Fruit fly (Drosophila melanogaster): ENCODE data around the gene hoip.
A peak's percentile ranks its signal among the peaks of the same experiment; 100 is the strongest.

hoip gene

DNA sequence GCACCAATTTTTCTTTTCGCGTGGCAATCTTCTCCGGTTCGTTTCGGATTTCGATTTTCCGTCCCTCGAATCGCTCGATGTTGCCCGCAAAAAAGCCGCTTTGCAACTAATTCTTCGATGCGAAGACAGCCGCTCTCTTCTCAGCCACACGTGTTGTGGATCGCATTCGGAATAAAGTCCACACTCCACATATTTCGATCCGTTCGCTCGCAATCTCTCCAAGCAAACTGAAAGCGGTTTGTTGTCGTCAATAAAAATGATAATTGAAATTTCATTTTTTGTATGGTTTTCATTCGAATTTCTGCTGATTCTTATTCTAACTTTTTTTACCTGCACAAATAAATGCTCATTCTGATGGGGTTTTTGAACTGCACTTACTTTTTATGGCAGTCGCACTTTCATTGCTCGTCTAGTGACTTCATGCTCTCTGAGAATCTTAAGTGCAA is 6.3 kb downstream of the hoip start, which contains the start of gene CG31710 (continued):
- TF ChIP-seq Adf1 (GFP tag; IDR thresholded peaks at IDR 0.05), result no peak; the same call in 1 of the 2 replicates
- TF ChIP-seq grn (GFP tag; optimal IDR thresholded peaks at IDR 0.05), result no peak
- TF ChIP-seq Asciz (GFP tag; optimal IDR thresholded peaks at IDR 0.05), result peak; percentile 8
- TF ChIP-seq Hand (GFP tag; optimal IDR thresholded peaks at IDR 0.05), result no peak
- TF ChIP-seq CG5180 (GFP tag; optimal IDR thresholded peaks at IDR 0.05), result peak; percentile 23
- TF ChIP-seq danr (GFP tag; IDR thresholded peaks at IDR 0.05), result no peak
- TF ChIP-seq CG6254 (GFP tag; optimal IDR thresholded peaks at IDR 0.05), result no peak
- TF ChIP-seq ftz-f1 (GFP tag; optimal IDR thresholded peaks at IDR 0.05), result no peak
- peak; percentile 59; the same call in 1 of the 3 replicates for TF ChIP-seq CG2199 (GFP tag; IDR thresholded peaks at IDR 0.05)
- TF ChIP-seq Sry-δ (GFP tag; optimal IDR thresholded peaks at IDR 0.05), result no peak
- no peak for TF ChIP-seq GATAe (GFP tag; conservative IDR thresholded peaks at IDR 0.05)
- no peak for TF ChIP-seq ewg (GFP tag; optimal IDR thresholded peaks at IDR 0.05)
- peak; percentile 7; the same call in 1 of the 3 replicates for TF ChIP-seq CG11695 (GFP tag; IDR thresholded peaks at IDR 0.05)
- no peak for TF ChIP-seq CG4404 (GFP tag; IDR thresholded peaks at IDR 0.05)
- TF ChIP-seq CG10267 (tag; optimal IDR thresholded peaks at IDR 0.05), result no peak
- TF ChIP-seq sd (tag; optimal IDR thresholded peaks at IDR 0.05), result peak; percentile 42
- no peak for TF ChIP-seq Poxn (GFP tag; IDR thresholded peaks at IDR 0.05)
- peak; percentile 82 for TF ChIP-seq Med (GFP tag)
- TF ChIP-seq CG4854 (GFP tag; optimal IDR thresholded peaks at IDR 0.05), result no peak
- TF ChIP-seq Bdp1 (GFP tag; optimal IDR thresholded peaks at IDR 0.05), result no peak
- TF ChIP-seq CG13296 (GFP tag; optimal IDR thresholded peaks at IDR 0.05), result no peak
- TF ChIP-seq ham (GFP tag; IDR thresholded peaks at IDR 0.05), result no peak
- no peak for TF ChIP-seq scrt (GFP tag; optimal IDR thresholded peaks at IDR 0.05)
- TF ChIP-seq CG3281 (GFP tag; optimal IDR thresholded peaks at IDR 0.05), result no peak
- 0 out of 3 replicates have a peak, but pooled peaks have one; percentile 56 for TF ChIP-seq so (GFP tag; IDR thresholded peaks at IDR 0.05)
- TF ChIP-seq ci (GFP tag; IDR thresholded peaks at IDR 0.05), result peak; percentile 27; the same call in 1 of the 3 replicates
- no peak for TF ChIP-seq dimm (GFP tag; IDR thresholded peaks at IDR 0.05)
- peak; percentile 32 for TF ChIP-seq Max (GFP tag; optimal IDR thresholded peaks at IDR 0.05)
- TF ChIP-seq tx (GFP tag; optimal IDR thresholded peaks at IDR 0.05), result no peak
- no peak for TF ChIP-seq CG6683 (GFP tag; optimal IDR thresholded peaks at IDR 0.05)
- TF ChIP-seq HLHmδ (GFP tag; optimal IDR thresholded peaks at IDR 0.05), result peak; percentile 78
- TF ChIP-seq CG11456 (GFP tag; IDR thresholded peaks at IDR 0.05), result no peak
- no peak for TF ChIP-seq Dad (GFP tag; optimal IDR thresholded peaks at IDR 0.05)
- no peak for TF ChIP-seq ERR (GFP tag; optimal IDR thresholded peaks at IDR 0.05)
- no peak for TF ChIP-seq CG9932 (GFP tag; IDR thresholded peaks at IDR 0.05)
- no peak for TF ChIP-seq CG18476 (GFP tag; optimal IDR thresholded peaks at IDR 0.05)
- no peak for TF ChIP-seq CG9797 (GFP tag; optimal IDR thresholded peaks at IDR 0.05)
- TF ChIP-seq CG16815 (GFP tag; optimal IDR thresholded peaks at IDR 0.05), result no peak
- TF ChIP-seq pb (GFP tag; optimal IDR thresholded peaks at IDR 0.05), result no peak
- no peak for TF ChIP-seq CG8478 (optimal IDR thresholded peaks at IDR 0.05)
- TF ChIP-seq ara (GFP tag; IDR thresholded peaks at IDR 0.05), result no peak
- no peak for TF ChIP-seq ssp (GFP tag; IDR thresholded peaks at IDR 0.05)
- TF ChIP-seq Fer3 (tag; optimal IDR thresholded peaks at IDR 0.05), result no peak
- TF ChIP-seq sob (GFP tag; IDR thresholded peaks at IDR 0.05), result peak; percentile 28; the same call in 1 of the 2 replicates
- TF ChIP-seq CG8924 (tag; optimal IDR thresholded peaks at IDR 0.05), result no peak
- no peak for TF ChIP-seq CG6175 (GFP tag; IDR thresholded peaks at IDR 0.05)
- TF ChIP-seq Mrtf (GFP tag; IDR thresholded peaks at IDR 0.05), result no peak
- no peak for TF ChIP-seq pho (GFP tag; optimal IDR thresholded peaks at IDR 0.05)
- no peak for TF ChIP-seq tap (tag; optimal IDR thresholded peaks at IDR 0.05)
- no peak for TF ChIP-seq CG2202 (tag; optimal IDR thresholded peaks at IDR 0.05)
- peak; percentile 20 for TF ChIP-seq CG15514 (GFP tag; optimal IDR thresholded peaks at IDR 0.05)
- TF ChIP-seq CG3163 (GFP tag; optimal IDR thresholded peaks at IDR 0.05), result no peak

All from whole organism, embryonic.